Fruit fly (Drosophila melanogaster) whole organism: ENCODE results near the gene mtsh.

Experiments
- CG8478 ChIP-seq: fragments of >200 bp; optimal IDR thresholded peaks from 2 replicates; lab custom pipeline; 2018; ENCODE audit warnings: inconsistent platforms
- Dll ChIP-seq: fragments of >200 bp; optimal IDR thresholded peaks from 2 replicates; lab custom pipeline; 2017
- EcR ChIP-seq, 2 experiments: fragments of >200 bp; optimal IDR thresholded peaks; 2 replicates each; lab custom pipeline; 2017; ENCODE audit warnings: missing biosample characterization in 2 of 2, missing genetic modification characterization in 2 of 2, missing genetic modification reagents in 2 of 2
- pan ChIP-seq: fragments of >200 bp; optimal IDR thresholded peaks from 2 replicates; lab custom pipeline; 2017
- psq ChIP-seq: fragments of >200 bp; optimal IDR thresholded peaks from 2 replicates; lab custom pipeline; 2017
- usp ChIP-seq: fragments of >200 bp; optimal IDR thresholded peaks from 2 replicates; lab custom pipeline; 2017; ENCODE audit warnings: missing biosample characterization, missing genetic modification characterization, mixed read lengths

mtsh gene

DNA sequence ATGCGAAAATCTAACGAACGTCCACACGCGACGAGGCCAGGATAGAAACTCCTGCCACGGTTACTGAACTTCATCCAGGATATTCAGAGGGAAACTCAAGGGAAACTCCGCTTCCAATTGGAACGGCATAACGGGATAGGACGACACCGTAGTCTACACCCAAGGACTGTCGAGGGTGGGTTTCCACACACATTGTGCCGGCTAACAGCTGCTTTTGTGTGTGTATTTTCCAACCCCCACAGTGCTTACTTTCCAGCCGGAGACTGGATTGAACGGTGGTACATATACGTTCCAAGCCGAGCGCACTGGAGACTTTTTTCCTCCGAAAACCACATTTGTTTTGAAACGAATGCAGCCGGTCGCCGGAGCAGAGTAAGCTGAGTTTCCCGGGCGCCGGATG, 22.6 kb downstream of the mtsh start:
- TF ChIP-seq psq (no peak), EcR (GFP tag; optimal IDR thresholded peaks at IDR 0.05; lab: Kevin White, UChicago) (no peak), usp (GFP tag; lab: Kevin White, UChicago) (no peak), CG8478 (lab: Kevin White, UChicago) (no peak), pan (lab: Kevin White, UChicago) (no peak), Dll (lab: Kevin White, UChicago) (no peak)

- no peak for TF ChIP-seq psq
- no peak for TF ChIP-seq usp (GFP tag; lab: Kevin White, UChicago)
- no peak for TF ChIP-seq CG8478 (lab: Kevin White, UChicago)
- TF ChIP-seq EcR (GFP tag; optimal IDR thresholded peaks at IDR 0.05; lab: Kevin White, UChicago) = no peak
- TF ChIP-seq Dll (lab: Kevin White, UChicago) = no peak
- TF ChIP-seq pan (lab: Kevin White, UChicago) = no peak
Measured at dm6 chr2L:8296395-8296794, 23.3 kb downstream of the mtsh start.

- TF ChIP-seq pan (lab: Kevin White, UChicago) (no peak), psq (no peak), usp (GFP tag; lab: Kevin White, UChicago) (no peak), CG8478 (lab: Kevin White, UChicago) (no peak), EcR (GFP tag; optimal IDR thresholded peaks at IDR 0.05; lab: Kevin White, UChicago) (no peak), Dll (lab: Kevin White, UChicago) (no peak)
Measured at dm6 chr2L:8294043-8294442, 25.7 kb downstream of the mtsh start.

DNA sequence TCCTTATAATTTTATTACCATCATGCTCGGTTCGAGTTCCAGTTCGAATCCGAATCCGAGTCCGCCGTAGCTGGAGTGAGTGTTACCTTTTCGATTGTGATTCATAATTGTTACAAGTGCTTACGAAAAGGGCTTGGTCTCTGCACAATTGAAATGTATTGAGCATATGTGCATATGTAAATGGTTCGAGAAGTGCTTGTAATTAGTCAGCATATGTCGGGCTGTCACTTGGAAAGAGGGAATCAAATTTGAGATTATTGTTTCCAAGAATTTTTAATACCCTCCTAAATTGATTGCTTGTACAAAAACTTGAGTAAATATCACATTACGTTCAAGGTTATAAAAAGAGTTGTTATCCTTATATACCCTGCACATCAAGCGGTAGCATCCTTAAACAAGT, 26.3 kb downstream of the mtsh start:
- TF ChIP-seq psq (no peak), usp (GFP tag; lab: Kevin White, UChicago) (no peak), CG8478 (lab: Kevin White, UChicago) (no peak), pan (lab: Kevin White, UChicago) (no peak), EcR (GFP tag; optimal IDR thresholded peaks at IDR 0.05; lab: Kevin White, UChicago) (no peak), Dll (lab: Kevin White, UChicago) (no peak)

DNA sequence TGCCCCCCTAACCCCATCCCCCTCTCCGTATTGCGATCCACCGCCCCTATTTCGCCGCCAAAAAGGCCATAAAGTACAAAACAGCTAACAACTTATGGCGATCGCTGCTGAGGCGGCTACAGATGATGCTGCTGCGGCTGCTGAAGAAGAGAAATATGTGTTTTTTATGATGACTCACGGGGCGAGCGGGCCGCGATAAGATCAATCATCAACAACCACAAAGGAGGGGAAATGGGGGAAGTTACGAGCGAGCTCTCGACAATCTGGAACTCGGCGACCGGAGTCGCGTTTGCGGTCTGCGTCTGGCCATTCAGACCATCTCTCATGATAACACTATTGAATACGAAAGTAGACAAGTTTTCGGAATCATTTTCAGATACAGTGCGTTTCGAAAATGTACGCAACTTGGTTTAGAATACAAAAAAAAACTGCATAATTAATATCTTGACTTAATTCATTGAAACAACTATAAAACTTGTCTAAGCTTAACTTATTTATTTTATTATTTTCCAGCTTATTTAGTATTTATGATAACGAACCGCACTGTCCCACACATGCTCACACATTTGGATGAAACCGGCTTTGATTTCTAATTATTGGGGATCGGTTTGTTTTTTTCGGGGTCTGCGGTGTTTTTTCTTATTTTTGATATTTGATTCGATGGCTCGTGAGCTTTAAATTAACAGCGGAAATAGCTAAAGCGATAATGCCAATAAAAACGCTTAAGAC, 27.4 kb downstream of the mtsh start:
- TF ChIP-seq pan (lab: Kevin White, UChicago) (no peak), Dll (lab: Kevin White, UChicago) (no peak), EcR (GFP tag; optimal IDR thresholded peaks at IDR 0.05; lab: Kevin White, UChicago) (no peak), usp (GFP tag; lab: Kevin White, UChicago) (no peak), psq (no peak), CG8478 (lab: Kevin White, UChicago) (no peak)

DNA sequence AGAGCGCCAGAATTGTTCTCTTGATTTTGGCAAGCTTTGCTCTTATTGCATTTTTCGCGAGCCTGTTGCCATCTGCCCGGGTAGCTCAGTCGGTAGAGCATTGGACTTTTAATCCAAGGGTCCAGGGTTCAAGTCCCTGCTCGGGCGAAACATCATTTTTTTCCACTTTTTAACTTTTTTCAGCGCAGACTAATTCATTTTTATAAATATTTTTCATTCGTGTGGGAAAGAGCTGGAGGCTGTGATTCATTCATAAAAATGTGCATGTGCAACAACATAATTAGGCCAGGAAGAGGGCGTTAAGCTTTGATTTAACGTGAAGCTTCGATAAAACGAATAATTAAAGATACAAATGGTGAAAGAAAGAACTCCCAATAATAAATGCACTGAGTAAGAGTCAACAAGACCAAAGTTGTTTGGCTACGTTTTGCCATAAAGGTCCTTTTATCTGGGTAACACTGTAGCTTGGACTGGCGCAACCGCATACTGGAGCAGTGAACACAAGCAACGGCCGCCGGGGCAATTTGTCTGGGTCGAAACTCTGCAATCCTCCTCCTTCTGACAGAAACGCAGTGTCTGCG, 29.0 kb downstream of the mtsh start:
- TF ChIP-seq EcR (GFP tag; optimal IDR thresholded peaks at IDR 0.05; lab: Kevin White, UChicago) = no peak
- no peak for TF ChIP-seq usp (GFP tag; lab: Kevin White, UChicago)
- TF ChIP-seq Dll (lab: Kevin White, UChicago) = no peak
- no peak for TF ChIP-seq psq
- no peak for TF ChIP-seq pan (lab: Kevin White, UChicago)
- no peak for TF ChIP-seq CG8478 (lab: Kevin White, UChicago)

- TF ChIP-seq pan (lab: Kevin White, UChicago) (no peak), psq (no peak), usp (GFP tag; lab: Kevin White, UChicago) (no peak), CG8478 (lab: Kevin White, UChicago) (no peak), Dll (lab: Kevin White, UChicago) (no peak), EcR (GFP tag; optimal IDR thresholded peaks at IDR 0.05; lab: Kevin White, UChicago) (no peak)
Measured at dm6 chr2L:8290092-8290424, 29.6 kb downstream of the mtsh start.

- TF ChIP-seq Dll (lab: Kevin White, UChicago) (no peak), EcR (GFP tag; optimal IDR thresholded peaks at IDR 0.05; lab: Kevin White, UChicago) (no peak), pan (lab: Kevin White, UChicago) (no peak), psq (no peak), CG8478 (lab: Kevin White, UChicago) (no peak), usp (GFP tag; lab: Kevin White, UChicago) (no peak)
Measured at dm6 chr2L:8289352-8290091, 30.2 kb downstream of the mtsh start.

DNA sequence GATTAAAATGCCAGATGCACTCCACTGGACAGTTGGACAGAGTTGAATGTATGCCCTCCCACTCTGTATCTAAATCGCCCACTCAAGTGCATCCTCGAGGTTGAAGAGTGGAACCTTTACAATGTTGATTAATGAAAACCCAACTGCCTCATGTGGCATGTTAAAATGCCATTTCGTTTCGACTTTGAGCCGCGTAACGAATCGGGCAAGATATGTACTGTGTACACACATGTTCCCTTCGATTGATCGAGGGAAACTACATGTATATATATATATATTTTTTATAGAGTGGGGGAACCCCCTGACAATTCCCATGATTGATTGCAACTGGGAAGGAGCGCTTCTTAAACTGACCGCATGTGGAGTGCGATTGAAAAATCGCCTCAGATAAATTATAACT, 31.6 kb downstream of the mtsh start:
- TF ChIP-seq CG8478 (lab: Kevin White, UChicago) (no peak), Dll (lab: Kevin White, UChicago) (no peak), EcR (GFP tag; optimal IDR thresholded peaks at IDR 0.05; lab: Kevin White, UChicago) (no peak), psq (no peak), pan (lab: Kevin White, UChicago) (no peak), usp (GFP tag; lab: Kevin White, UChicago) (no peak)

dm6 chr2L:8286595-8286994, 33.1 kb downstream of the mtsh start:
- TF ChIP-seq usp (GFP tag; lab: Kevin White, UChicago) = no peak
- no peak for TF ChIP-seq pan (lab: Kevin White, UChicago)
- peak in 1 of 2 experiments; percentile 48 for TF ChIP-seq EcR (GFP tag; optimal IDR thresholded peaks at IDR 0.05; lab: Kevin White, UChicago)
- no peak for TF ChIP-seq psq
- TF ChIP-seq CG8478 (lab: Kevin White, UChicago) = no peak
- TF ChIP-seq Dll (lab: Kevin White, UChicago) = no peak

DNA sequence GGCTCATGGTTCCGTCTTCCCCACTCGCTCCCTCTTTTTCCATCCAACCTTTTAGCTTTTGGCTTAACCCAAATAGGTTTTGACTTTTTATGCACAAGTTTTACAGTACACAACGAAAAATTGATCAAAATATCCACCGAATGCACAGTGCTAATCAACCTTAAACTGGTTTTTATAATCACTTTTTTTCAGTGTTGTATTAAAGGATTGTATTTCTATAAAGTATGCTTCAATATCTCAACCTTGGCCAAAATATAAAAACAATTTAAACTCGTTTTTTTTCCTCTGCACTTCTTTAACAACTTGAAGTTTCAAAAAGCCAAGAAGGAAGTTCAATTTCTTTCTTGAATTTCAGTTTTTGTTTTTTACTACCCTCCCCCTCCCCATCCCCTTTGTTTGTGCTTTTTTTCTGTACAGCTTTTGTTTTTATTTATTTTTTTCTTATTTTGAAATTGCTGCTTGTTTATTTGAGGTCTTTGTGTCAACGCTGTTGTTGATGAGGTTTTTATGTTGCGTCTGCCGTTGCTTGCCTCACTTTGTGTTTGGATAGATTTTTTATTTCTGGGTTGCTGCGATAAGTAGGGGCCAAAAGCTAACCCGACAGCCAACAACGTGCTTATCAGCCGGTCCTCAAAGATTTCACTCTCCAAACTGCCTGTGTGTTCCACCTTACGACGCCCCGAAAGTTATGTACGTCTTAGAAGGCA, 34.6 kb downstream of the mtsh start:
- TF ChIP-seq psq = no peak
- no peak for TF ChIP-seq CG8478 (lab: Kevin White, UChicago)
- TF ChIP-seq usp (GFP tag; lab: Kevin White, UChicago) = no peak
- TF ChIP-seq EcR (GFP tag; optimal IDR thresholded peaks at IDR 0.05; lab: Kevin White, UChicago) = no peak
- TF ChIP-seq Dll (lab: Kevin White, UChicago) = no peak
- TF ChIP-seq pan (lab: Kevin White, UChicago) = no peak
